Worm (Caenorhabditis elegans): ENCODE measurements around the gene C07E3.9.
A peak's percentile ranks its signal among the peaks of the same experiment; 100 is the strongest.

Gene C07E3.9

DNA sequence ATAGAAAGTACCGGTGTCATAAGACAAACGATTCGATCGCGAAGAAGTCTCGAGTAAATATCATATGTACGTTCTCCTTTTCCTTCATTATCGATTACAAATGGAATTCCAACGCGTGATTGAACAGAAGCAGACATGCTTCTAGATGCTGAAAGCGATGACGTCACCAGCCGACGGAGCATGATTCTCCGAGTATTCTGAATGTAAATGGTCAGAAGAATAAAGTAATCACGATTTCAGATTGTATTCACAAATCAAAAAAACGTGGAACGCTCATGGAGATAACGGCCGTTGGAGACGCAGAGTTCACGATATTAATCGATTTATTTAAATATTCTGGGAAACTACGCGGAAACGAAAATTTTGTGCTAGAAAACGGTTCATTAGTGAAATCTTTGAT lies 47.9 kb upstream of the C07E3.9 start, which contains the start of gene clpp-1 (continued):
- TF ChIP-seq Y53G8AR.9 (GFP tag; conservative IDR thresholded peaks at IDR 0.05) (peak; percentile 50; the same call in 1 of the 2 replicates), lin-26 (GFP tag; IDR thresholded peaks at IDR 0.05) (no peak), F10E7.11 (tag; optimal IDR thresholded peaks at IDR 0.05) (peak; percentile 2), athp-1 (tag; optimal IDR thresholded peaks at IDR 0.05) (no peak), xnd-1 (tag; optimal IDR thresholded peaks at IDR 0.05) (no peak)

DNA sequence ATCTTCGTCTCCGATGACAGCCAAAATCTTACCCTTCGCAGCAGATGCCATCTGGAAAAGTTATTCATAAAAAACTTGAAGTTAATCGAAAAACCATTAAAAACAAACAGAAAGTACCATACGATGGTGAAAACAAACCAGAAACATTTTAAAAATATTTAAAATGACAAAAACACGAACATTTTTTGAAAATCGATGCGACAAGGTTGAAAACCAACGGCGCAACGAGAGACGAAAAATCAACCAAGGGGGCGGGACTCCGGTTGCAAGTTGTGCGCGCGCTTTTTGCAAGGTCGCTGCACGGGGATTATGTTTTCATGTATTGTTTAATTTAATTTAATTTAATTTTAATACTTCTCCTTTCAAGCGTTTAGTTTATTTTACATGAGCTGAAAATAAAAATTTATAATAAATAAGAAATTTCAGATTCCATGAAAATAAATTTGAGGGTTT lies 46.9 kb upstream of the C07E3.9 start, which contains the start of gene vha-9:
Gene vha-9, minus strand, starts transcription at position 51 of the 453 bp plus-strand sequence.
- TF ChIP-seq Y79H2A.3 (GFP tag; conservative IDR thresholded peaks at IDR 0.05) (no peak), rpc-1 (optimal IDR thresholded peaks at IDR 0.05) (peak; percentile 33), rpc-1 (tag; optimal IDR thresholded peaks at IDR 0.05) (no peak), lin-35 (GFP tag; optimal IDR thresholded peaks at IDR 0.05) (peak in 1 of 3 experiments; percentile 26), madf-3 (GFP tag; IDR thresholded peaks at IDR 0.05) (no peak), die-1 (tag; optimal IDR thresholded peaks at IDR 0.05) (no peak), bed-2 (GFP tag; IDR thresholded peaks at IDR 0.05) (no peak), nhr-120 (GFP tag; IDR thresholded peaks at IDR 0.05) (no peak), efl-1 (GFP tag; optimal IDR thresholded peaks at IDR 0.05) (no peak), snpc-3.4 (tag; optimal IDR thresholded peaks at IDR 0.05) (peak; percentile 52), lin-40 (tag; optimal IDR thresholded peaks at IDR 0.05) (peak; percentile 44), lsl-1 (GFP tag; optimal IDR thresholded peaks at IDR 0.05) (no peak), snpc-1.1 (tag; optimal IDR thresholded peaks at IDR 0.05; ENCODE audit: insufficient read depth) (no peak), F39B2.1 (GFP tag; IDR thresholded peaks at IDR 0.05) (no peak), D2030.7 (GFP tag; IDR thresholded peaks at IDR 0.05) (peak; percentile 51; the same call in 1 of the 2 replicates), ama-1 (optimal IDR thresholded peaks at IDR 0.05) (no peak), ama-1 (GFP tag; optimal IDR thresholded peaks at IDR 0.05) (no peak), rcor-1 (GFP tag; IDR thresholded peaks at IDR 0.05) (no peak), F23B12.7 (tag; optimal IDR thresholded peaks at IDR 0.05; ENCODE audit: insufficient read depth) (peak; percentile 69), B0261.1 (tag; optimal IDR thresholded peaks at IDR 0.05) (peak; percentile 26), lin-54 (GFP tag; optimal IDR thresholded peaks at IDR 0.05) (peak; percentile 63), nhr-80 (tag; optimal IDR thresholded peaks at IDR 0.05) (peak; percentile 32), F52B5.7 (tag; optimal IDR thresholded peaks at IDR 0.05) (no peak), ztf-3 (GFP tag; optimal IDR thresholded peaks at IDR 0.05) (no peak), hmg-20 (GFP tag; IDR thresholded peaks at IDR 0.05) (no peak), mes-4 (tag; optimal IDR thresholded peaks at IDR 0.05) (no peak), nfyb-1 (GFP tag; IDR thresholded peaks at IDR 0.05) (peak; percentile 46; the same call in 1 of the 2 replicates), nhr-90 (tag; optimal IDR thresholded peaks at IDR 0.05) (no peak), ceh-58 (GFP tag; IDR thresholded peaks at IDR 0.05) (no peak), F55B11.4 (tag; optimal IDR thresholded peaks at IDR 0.05; ENCODE audit: borderline replicate concordance, insufficient read depth) (no peak), tbp1 (GFP tag; optimal IDR thresholded peaks at IDR 0.05) (peak; percentile 61), him-1 (tag; optimal IDR thresholded peaks at IDR 0.05) (no peak), dox-1 (GFP tag; IDR thresholded peaks at IDR 0.05) (peak; percentile 57; the same call in 1 of the 2 replicates), madf-6 (GFP tag; IDR thresholded peaks at IDR 0.05) (peak; percentile 64), madf-10 (tag; optimal IDR thresholded peaks at IDR 0.05) (peak; percentile 27), snpc-1.3 (tag; optimal IDR thresholded peaks at IDR 0.05; ENCODE audit: insufficient read depth) (peak; percentile 72), pha-4 (tag; optimal IDR thresholded peaks at IDR 0.05) (no peak), ceh-27 (GFP tag; optimal IDR thresholded peaks at IDR 0.05) (peak; percentile 33), ceh-100 (GFP tag; IDR thresholded peaks at IDR 0.05) (peak; percentile 70), sdz-38 (tag; optimal IDR thresholded peaks at IDR 0.05) (no peak), ekl-4 (GFP tag; IDR thresholded peaks at IDR 0.05) (no peak), pbrm-1 (GFP tag; IDR thresholded peaks at IDR 0.05) (peak; percentile 40; the same call in 1 of the 2 replicates), xnd-1 (tag; optimal IDR thresholded peaks at IDR 0.05) (no peak), mcd-1 (GFP tag; IDR thresholded peaks at IDR 0.05) (peak; percentile 59)
